Worm (Caenorhabditis elegans) whole organism, early embryonic: ENCODE data around the gene ser-4.

Experiments
- aly-1 ChIP-seq: sonication (generic microtip); optimal IDR thresholded peaks from 2 replicates; lab custom pipeline; 2016; ENCODE audit warnings: missing genetic modification characterization, missing compliant biosample characterization
- ama-1 ChIP-seq: fragments of 150-350 bp; optimal IDR thresholded peaks from 2 replicates; lab custom pipeline; 2014
- ceh-13 ChIP-seq: fragments of 200-800 bp; sonication (Bioruptor generic); optimal IDR thresholded peaks from 2 replicates; lab custom pipeline; 2018; ENCODE audit warnings: mild to moderate bottlenecking, missing genetic modification characterization, missing compliant biosample characterization
- ceh-36 ChIP-seq: sonication (generic microtip); optimal IDR thresholded peaks from 2 replicates; lab custom pipeline; 2016; ENCODE audit warnings: missing genetic modification characterization, inconsistent platforms, missing compliant biosample characterization
- ets-7 ChIP-seq: sonication (generic microtip); optimal IDR thresholded peaks from 2 replicates; lab custom pipeline; 2016; ENCODE audit warnings: missing genotype, missing genetic modification characterization, missing compliant biosample characterization
- flt-1 ChIP-seq: fragments of 200-800 bp; sonication (Bioruptor generic); IDR thresholded peaks from 2 replicates; pipeline ENCODE4 v1.3.6; 2022; ENCODE audit warnings: missing genetic modification characterization, missing compliant biosample characterization
- hmbx-1 ChIP-seq: sonication (generic microtip); optimal IDR thresholded peaks from 2 replicates; lab custom pipeline; 2016; ENCODE audit warnings: mild to moderate bottlenecking, missing genetic modification characterization, missing compliant biosample characterization
- hnd-1 ChIP-seq: sonication (generic microtip); optimal IDR thresholded peaks from 2 replicates; lab custom pipeline; 2016; ENCODE audit warnings: missing genetic modification characterization, missing compliant biosample characterization
- pes-1 ChIP-seq: fragments of 200-800 bp; sonication (Bioruptor generic); IDR thresholded peaks from 2 replicates; pipeline ENCODE4 v1.3.6; 2022; ENCODE audit warnings: missing genetic modification reagents, missing genetic modification characterization, missing compliant biosample characterization
- scrt-1 ChIP-seq: fragments of 200-800 bp; sonication (Bioruptor generic); IDR thresholded peaks from 2 replicates; pipeline ENCODE4 v1.3.6; 2022; ENCODE audit warnings: missing genetic modification characterization, missing compliant biosample characterization
- sea-1 ChIP-seq: fragments of 200-800 bp; sonication (Bioruptor generic); conservative IDR thresholded peaks from 2 replicates; pipeline ENCODE4 v1.3.6; 2022; ENCODE audit warnings: missing genetic modification characterization, missing compliant biosample characterization
- tbx-11 ChIP-seq: fragments of 200-800 bp; sonication (Bioruptor generic); IDR thresholded peaks from 2 replicates; pipeline ENCODE4 v1.3.6; 2022; ENCODE audit warnings: missing genetic modification characterization, missing compliant biosample characterization
- tbx-37 ChIP-seq: fragments of 200-800 bp; sonication (Bioruptor generic); conservative IDR thresholded peaks from 2 replicates; pipeline ENCODE4 v1.3.6; 2022; ENCODE audit warnings: missing genetic modification reagents, missing genetic modification characterization, missing compliant biosample characterization
- tra-4 ChIP-seq: sonication (generic microtip); optimal IDR thresholded peaks from 2 replicates; lab custom pipeline; 2017; ENCODE audit warnings: missing genetic modification characterization, missing compliant biosample characterization

DNA sequence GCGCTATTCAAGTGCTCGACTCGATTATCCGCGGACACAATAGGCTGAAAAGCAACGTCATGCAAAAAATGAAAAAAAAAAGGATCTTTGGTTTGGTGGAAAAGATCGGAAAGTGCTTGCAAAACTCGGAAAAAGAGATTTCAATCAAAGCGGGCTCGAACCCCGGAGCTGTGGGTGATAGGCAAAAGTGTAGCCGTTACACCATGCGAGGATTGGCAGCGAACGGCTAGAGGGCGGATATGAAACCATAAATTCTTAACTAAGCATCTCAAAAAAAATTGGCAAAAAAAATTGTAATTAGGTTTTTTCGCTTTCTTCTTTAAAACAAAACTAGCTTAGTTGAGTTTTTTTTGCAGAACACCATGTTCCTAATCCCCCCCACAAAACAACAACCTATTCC lies 11.6 kb upstream of the ser-4 start:
- no peak for TF ChIP-seq pes-1
- TF ChIP-seq sea-1, result no peak
- TF ChIP-seq ama-1, result no peak
- no peak for TF ChIP-seq ceh-36
- no peak for TF ChIP-seq ets-7 (tag; lab: Kevin White, UChicago)
- no peak for TF ChIP-seq aly-1
- TF ChIP-seq tbx-37 (GFP tag; lab: Robert Waterston, UW), result no peak
- TF ChIP-seq tra-4, result no peak
- no peak for TF ChIP-seq hmbx-1 (tag; lab: Kevin White, UChicago)
- no peak for TF ChIP-seq scrt-1 (GFP tag; lab: Robert Waterston, UW)
- no peak for TF ChIP-seq hnd-1 (tag; lab: Kevin White, UChicago)
- TF ChIP-seq tbx-11, result no peak
- TF ChIP-seq ceh-13 (GFP tag; lab: Kevin White, UChicago), result no peak
- TF ChIP-seq flt-1, result no peak
